Worm (Caenorhabditis elegans) whole organism, L1 larva: ENCODE results near the gene mct-6.

Source experiments
- C04F5.9 ChIP-seq: sonication (generic microtip); optimal IDR thresholded peaks from 2 replicates; lab custom pipeline; 2016; ENCODE audit warnings: missing genetic modification characterization, missing compliant biosample characterization
- C16A3.4 ChIP-seq: fragments of 150-350 bp; optimal IDR thresholded peaks from 2 replicates; lab custom pipeline; 2014; ENCODE audit warnings: missing biosample characterization, missing genetic modification characterization
- C34B4.2 ChIP-seq: sonication (generic microtip); optimal IDR thresholded peaks from 2 replicates; lab custom pipeline; 2017; ENCODE audit warnings: mild to moderate bottlenecking, missing genetic modification characterization, missing compliant biosample characterization
- F16B12.6 ChIP-seq: fragments of 150-350 bp; optimal IDR thresholded peaks from 2 replicates; lab custom pipeline; 2014; ENCODE audit warnings: missing biosample characterization, missing genetic modification characterization
- ama-1 ChIP-seq: fragments of 150-350 bp; optimal IDR thresholded peaks from 2 replicates; lab custom pipeline; 2014
- ceh-88 ChIP-seq: fragments of 200-800 bp; sonication (Bioruptor generic); IDR thresholded peaks from 2 replicates; pipeline ENCODE4 v1.3.6; 2022; ENCODE audit warnings: missing genetic modification characterization, missing compliant biosample characterization
- dpl-1 ChIP-seq, 3 experiments: fragments of 150-350 bp in 2 of 3; sonication (generic microtip) in 1 of 3; optimal IDR thresholded peaks; 2 replicates each; lab custom pipeline; 2014 to 2017; ENCODE audit warnings: missing biosample characterization in 3 of 3, missing genetic modification characterization in 3 of 3, missing genetic modification reagents in 3 of 3
- dsc-1 ChIP-seq: sonication (generic microtip); optimal IDR thresholded peaks from 2 replicates; lab custom pipeline; 2016; ENCODE audit warnings: mild to moderate bottlenecking, missing genetic modification characterization, missing compliant biosample characterization
- efl-1 ChIP-seq, 4 experiments: fragments of 150-350 bp; optimal IDR thresholded peaks in 3 of 4; peaks in 1 of 4; 1 replicate in 1 of 4; 2 replicates in 3 of 4; lab custom pipeline; 2014; ENCODE audit warnings: missing biosample characterization in 2 of 4, missing genetic modification characterization in 2 of 4, missing genetic modification reagents in 2 of 4
- egl-27 ChIP-seq, 2 experiments: fragments of 150-350 bp in 1 of 2; sonication (generic microtip); optimal IDR thresholded peaks; 3 replicates each; lab custom pipeline; 2017 to 2018; ENCODE audit warnings: missing biosample characterization in 2 of 2, missing genetic modification characterization in 2 of 2, missing genetic modification reagents in 2 of 2
- elt-3 ChIP-seq, 6 experiments: fragments of 150-350 bp in 1 of 6; sonication (generic microtip); optimal IDR thresholded peaks; 2 replicates each; lab custom pipeline; 2017 to 2018; ENCODE audit warnings: missing biosample characterization in 6 of 6, missing genetic modification characterization in 6 of 6, inconsistent platforms in 1 of 6
- ets-5 ChIP-seq: fragments of 200-800 bp; sonication (Bioruptor generic); IDR thresholded peaks from 2 replicates; pipeline ENCODE4 v1.3.6; 2022; ENCODE audit warnings: missing genetic modification characterization, missing compliant biosample characterization
- fkh-10 ChIP-seq: sonication (generic microtip); optimal IDR thresholded peaks from 2 replicates; lab custom pipeline; 2017; ENCODE audit warnings: missing biosample characterization, missing genetic modification reagents, missing genetic modification characterization
- fkh-4 ChIP-seq: sonication (generic microtip); optimal IDR thresholded peaks from 2 replicates; lab custom pipeline; 2016; ENCODE audit warnings: missing compliant biosample characterization, missing genetic modification characterization, borderline replicate concordance
- fos-1 ChIP-seq: fragments of 150-350 bp; optimal IDR thresholded peaks from 2 replicates; lab custom pipeline; 2014; ENCODE audit warnings: missing biosample characterization, missing genetic modification characterization
- hlh-4 ChIP-seq: sonication (generic microtip); optimal IDR thresholded peaks from 2 replicates; lab custom pipeline; 2016; ENCODE audit warnings: mild to moderate bottlenecking, missing genetic modification characterization, missing compliant biosample characterization
- isw-1 ChIP-seq: fragments of 200-800 bp; sonication (Bioruptor generic); IDR thresholded peaks from 2 replicates; pipeline ENCODE4 v1.3.6; 2022; ENCODE audit warnings: missing genetic modification characterization, missing compliant biosample characterization
- jun-1 ChIP-seq: fragments of 150-350 bp; optimal IDR thresholded peaks from 2 replicates; lab custom pipeline; 2014; ENCODE audit warnings: missing biosample characterization, missing genetic modification reagents, missing genetic modification characterization
- lin-13 ChIP-seq: fragments of 150-350 bp; optimal IDR thresholded peaks from 2 replicates; lab custom pipeline; 2014; ENCODE audit warnings: missing biosample characterization, missing genetic modification reagents, missing genetic modification characterization
- lin-14 ChIP-seq: fragments of 200-800 bp; sonication (Bioruptor generic); optimal IDR thresholded peaks from 2 replicates; lab custom pipeline; 2018; ENCODE audit warnings: mild to moderate bottlenecking, missing genetic modification characterization, moderate library complexity, missing compliant biosample characterization
- lin-39 ChIP-seq: fragments of 150-350 bp; optimal IDR thresholded peaks from 2 replicates; lab custom pipeline; 2014; ENCODE audit warnings: missing biosample characterization, missing genetic modification reagents, missing genetic modification characterization
- lir-3 ChIP-seq: sonication (generic microtip); optimal IDR thresholded peaks from 2 replicates; lab custom pipeline; 2016; ENCODE audit warnings: mild to moderate bottlenecking, missing genetic modification characterization, moderate library complexity, missing compliant biosample characterization; ENCODE audit not compliant: poor library complexity
- mab-9 ChIP-seq: fragments of 200-800 bp; sonication (Bioruptor generic); IDR thresholded peaks from 2 replicates; pipeline ENCODE4 v1.3.6; 2022; ENCODE audit warnings: missing genetic modification reagents, missing genetic modification characterization, missing compliant biosample characterization
- mdl-1 ChIP-seq, 2 experiments: fragments of 150-350 bp; optimal IDR thresholded peaks; 2 replicates each; lab custom pipeline; 2014 to 2017; ENCODE audit warnings: missing biosample characterization in 2 of 2, missing genetic modification characterization in 2 of 2, inconsistent platforms in 1 of 2
- nhr-237 ChIP-seq: fragments of 150-350 bp; optimal IDR thresholded peaks from 2 replicates; lab custom pipeline; 2014; ENCODE audit warnings: missing biosample characterization, missing genetic modification characterization
- nhr-28 ChIP-seq: fragments of 150-350 bp; optimal IDR thresholded peaks from 2 replicates; lab custom pipeline; 2014; ENCODE audit warnings: missing biosample characterization, missing genetic modification characterization
- nhr-47 ChIP-seq: sonication (generic microtip); optimal IDR thresholded peaks from 2 replicates; lab custom pipeline; 2016; ENCODE audit warnings: mild to moderate bottlenecking, missing genetic modification characterization, moderate library complexity, missing compliant biosample characterization
- nhr-71 ChIP-seq: sonication (generic microtip); optimal IDR thresholded peaks from 2 replicates; lab custom pipeline; 2016; ENCODE audit warnings: mild to moderate bottlenecking, missing genetic modification characterization, moderate library complexity, missing compliant biosample characterization
- nhr-77 ChIP-seq: fragments of 150-350 bp; optimal IDR thresholded peaks from 2 replicates; lab custom pipeline; 2014; ENCODE audit warnings: missing biosample characterization, missing genetic modification characterization
- pag-3 ChIP-seq: sonication (generic microtip); optimal IDR thresholded peaks from 2 replicates; lab custom pipeline; 2017; ENCODE audit warnings: missing genetic modification characterization, mild to moderate bottlenecking, missing compliant biosample characterization, antibody characterized with exemption, borderline replicate concordance; ENCODE audit not compliant: insufficient read depth
- pax-3 ChIP-seq: fragments of 200-800 bp; sonication (Bioruptor generic); optimal IDR thresholded peaks from 2 replicates; lab custom pipeline; 2018; ENCODE audit warnings: mild to moderate bottlenecking, missing genetic modification characterization, moderate library complexity, missing compliant biosample characterization
- rnt-1 ChIP-seq: sonication (generic microtip); optimal IDR thresholded peaks from 2 replicates; lab custom pipeline; 2016; ENCODE audit warnings: mild to moderate bottlenecking, missing genetic modification characterization, moderate library complexity, missing compliant biosample characterization
- sox-4 ChIP-seq: sonication (generic microtip); optimal IDR thresholded peaks from 2 replicates; lab custom pipeline; 2016; ENCODE audit warnings: missing genetic modification characterization, missing compliant biosample characterization
- sptf-1 ChIP-seq: fragments of 150-350 bp; optimal IDR thresholded peaks from 2 replicates; lab custom pipeline; 2014; ENCODE audit warnings: missing biosample characterization, missing genetic modification characterization
- sup-37 ChIP-seq: fragments of 200-800 bp; sonication (Bioruptor generic); optimal IDR thresholded peaks from 2 replicates; lab custom pipeline; 2018; ENCODE audit warnings: mild to moderate bottlenecking, missing genetic modification characterization, missing compliant biosample characterization
- swsn-7 ChIP-seq: sonication (generic microtip); optimal IDR thresholded peaks from 2 replicates; lab custom pipeline; 2016; ENCODE audit warnings: missing genetic modification characterization, missing compliant biosample characterization
- unc-62 ChIP-seq: fragments of 150-350 bp; optimal IDR thresholded peaks from 2 replicates; lab custom pipeline; 2014; ENCODE audit warnings: missing biosample characterization, missing genetic modification reagents, missing genetic modification characterization
- unc-86 ChIP-seq: sonication (generic microtip); optimal IDR thresholded peaks from 2 replicates; lab custom pipeline; 2016; ENCODE audit warnings: missing genetic modification characterization, missing compliant biosample characterization
- unc-98 ChIP-seq: fragments of 200-800 bp; sonication (Bioruptor generic); IDR thresholded peaks from 2 replicates; pipeline ENCODE4 v1.3.6; 2022; ENCODE audit warnings: missing genetic modification characterization, missing compliant biosample characterization
- vab-15 ChIP-seq: sonication (generic microtip); optimal IDR thresholded peaks from 2 replicates; lab custom pipeline; 2017; ENCODE audit warnings: missing genotype, mild to moderate bottlenecking, missing genetic modification characterization, missing compliant biosample characterization
- xbp-1 ChIP-seq: sonication (generic microtip); optimal IDR thresholded peaks from 2 replicates; lab custom pipeline; 2016; ENCODE audit warnings: missing genetic modification characterization, missing compliant biosample characterization
- zag-1 ChIP-seq: fragments of 150-350 bp; optimal IDR thresholded peaks from 2 replicates; lab custom pipeline; 2014; ENCODE audit warnings: missing biosample characterization, missing genetic modification characterization
- ztf-11 ChIP-seq, 2 experiments: sonication (generic microtip); optimal IDR thresholded peaks; 2 replicates each; lab custom pipeline; 2016 to 2017; ENCODE audit warnings: missing genetic modification characterization in 2 of 2, missing biosample characterization in 1 of 2, missing compliant biosample characterization in 1 of 2

Gene mct-6

DNA sequence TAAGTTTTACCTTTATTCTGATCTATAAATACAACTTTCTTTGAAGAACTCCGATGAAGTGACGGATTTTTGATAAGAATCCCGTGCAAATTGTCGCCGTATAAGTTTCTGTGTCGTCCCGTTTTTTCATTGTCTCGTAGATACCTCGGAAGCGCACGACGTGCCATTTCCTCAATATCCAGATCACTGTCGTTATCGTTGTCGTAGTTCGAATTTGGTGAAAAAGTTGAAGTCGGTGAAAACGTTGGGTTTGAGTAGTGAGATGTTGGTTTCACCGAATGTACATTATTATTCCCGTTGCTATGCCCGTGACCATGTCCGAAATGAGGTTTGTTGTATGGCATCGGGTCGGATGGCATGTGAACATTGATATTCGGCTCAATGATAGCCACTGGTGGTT is 39.4 kb upstream of the mct-6 start:
- TF ChIP-seq efl-1 (optimal IDR thresholded peaks at IDR 0.05; lab: Kevin White, UChicago) (no peak), efl-1 (GFP tag; optimal IDR thresholded peaks at IDR 0.05 in 1 of 2; lab: Kevin White, UChicago) (peak in 1 of 2 experiments; percentile 32), lin-39 (no peak)
- TF ChIP-seq, all 84 proteins: peak for 1

DNA sequence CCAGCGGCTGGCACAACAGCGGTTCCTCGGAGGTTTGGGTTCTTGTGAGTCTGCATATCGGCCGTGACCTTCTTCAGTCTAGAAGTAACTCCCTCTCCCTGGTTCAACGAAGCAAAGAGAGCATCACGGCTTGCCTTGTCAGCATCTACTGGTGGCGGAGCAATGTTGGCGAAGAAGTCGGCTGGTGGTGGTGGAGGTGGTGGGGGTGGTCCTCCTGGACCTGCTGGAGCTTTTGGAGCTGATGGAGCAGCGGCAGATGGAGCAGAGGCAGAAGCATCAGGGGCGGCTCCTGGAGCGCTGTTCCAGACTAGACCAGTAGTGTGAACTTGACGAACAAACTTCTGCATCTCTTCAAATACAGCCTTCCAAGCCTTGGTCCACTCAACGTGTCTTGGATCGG is 38.2 kb upstream of the mct-6 start:
- TF ChIP-seq pag-3 (no peak), fkh-10 (no peak), swsn-7 (tag; lab: Kevin White, UChicago) (no peak), nhr-47 (tag; lab: Kevin White, UChicago) (no peak), C04F5.9 (tag; lab: Kevin White, UChicago) (no peak), sup-37 (GFP tag; lab: Kevin White, UChicago) (no peak)

DNA sequence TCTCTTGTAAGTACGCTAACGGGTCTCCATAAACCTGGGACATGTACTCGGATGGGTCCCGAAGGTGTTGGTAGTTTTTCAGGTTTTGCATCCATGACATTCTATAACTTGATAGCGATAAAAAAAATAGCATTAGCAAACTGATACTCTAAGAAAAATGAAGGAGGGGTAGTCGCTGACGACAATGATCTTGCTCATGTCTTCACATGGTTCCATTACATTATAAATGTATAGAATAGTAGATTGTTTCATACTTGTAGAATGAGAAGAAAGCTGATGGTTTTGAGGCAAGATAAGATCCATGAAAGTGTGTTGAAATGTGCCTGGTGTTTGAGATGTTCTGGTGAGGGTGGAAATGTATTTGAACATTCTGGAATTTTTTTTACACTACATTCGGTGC is 36.7 kb upstream of the mct-6 start, which contains the start of gene mec-4:
TSS of gene mec-4 (minus strand) at position 101 of the 400 bp plus-strand sequence.
- TF ChIP-seq C34B4.2 (tag; lab: Kevin White, UChicago) (no peak), fkh-4 (no peak), nhr-28 (tag; lab: Kevin White, UChicago) (no peak), C16A3.4 (tag; lab: Kevin White, UChicago) (no peak), nhr-237 (tag; lab: Kevin White, UChicago) (no peak), nhr-77 (tag; lab: Kevin White, UChicago) (no peak), unc-62 (GFP tag; lab: Kevin White, UChicago) (no peak), sptf-1 (tag; lab: Kevin White, UChicago) (no peak), egl-27 (tag; optimal IDR thresholded peaks at IDR 0.05; lab: Kevin White, UChicago) (no peak), dpl-1 (GFP tag; optimal IDR thresholded peaks at IDR 0.05; lab: Kevin White, UChicago) (no peak), unc-98 (GFP tag; lab: Robert Waterston, UW) (no peak), ceh-88 (GFP tag; lab: Robert Waterston, UW) (no peak), zag-1 (no peak), mab-9 (GFP tag; lab: Robert Waterston, UW) (no peak), xbp-1 (tag; lab: Kevin White, UChicago) (no peak), fos-1 (tag; lab: Kevin White, UChicago) (no peak), ztf-11 (tag; optimal IDR thresholded peaks at IDR 0.05; lab: Kevin White, UChicago) (no peak), F16B12.6 (tag; lab: Kevin White, UChicago) (no peak), rnt-1 (tag; lab: Kevin White, UChicago) (no peak), unc-86 (no peak)

DNA sequence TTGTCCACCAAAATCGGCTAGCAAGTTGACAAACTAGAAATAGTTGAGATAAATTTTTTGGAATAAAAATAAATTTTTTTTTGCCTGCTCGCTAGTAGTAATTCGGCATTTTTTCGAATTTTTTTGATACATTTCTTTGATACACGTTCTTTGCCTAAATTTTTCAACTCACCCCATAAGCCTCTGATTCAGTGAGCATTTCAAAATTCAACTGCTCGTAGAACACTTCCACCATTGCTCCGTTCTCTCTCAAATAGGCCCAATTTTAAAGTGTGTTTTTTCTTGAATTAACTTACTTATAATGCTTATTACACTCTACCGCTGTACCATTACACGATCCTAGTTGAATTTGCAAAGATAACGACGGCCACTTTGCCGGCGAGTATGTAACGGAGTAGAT is 33.2 kb upstream of the mct-6 start:
- TF ChIP-seq ama-1 (lab: Kevin White, UChicago) (peak; percentile 31), sox-4 (tag; lab: Kevin White, UChicago) (no peak), jun-1 (tag; lab: Kevin White, UChicago) (no peak)

DNA sequence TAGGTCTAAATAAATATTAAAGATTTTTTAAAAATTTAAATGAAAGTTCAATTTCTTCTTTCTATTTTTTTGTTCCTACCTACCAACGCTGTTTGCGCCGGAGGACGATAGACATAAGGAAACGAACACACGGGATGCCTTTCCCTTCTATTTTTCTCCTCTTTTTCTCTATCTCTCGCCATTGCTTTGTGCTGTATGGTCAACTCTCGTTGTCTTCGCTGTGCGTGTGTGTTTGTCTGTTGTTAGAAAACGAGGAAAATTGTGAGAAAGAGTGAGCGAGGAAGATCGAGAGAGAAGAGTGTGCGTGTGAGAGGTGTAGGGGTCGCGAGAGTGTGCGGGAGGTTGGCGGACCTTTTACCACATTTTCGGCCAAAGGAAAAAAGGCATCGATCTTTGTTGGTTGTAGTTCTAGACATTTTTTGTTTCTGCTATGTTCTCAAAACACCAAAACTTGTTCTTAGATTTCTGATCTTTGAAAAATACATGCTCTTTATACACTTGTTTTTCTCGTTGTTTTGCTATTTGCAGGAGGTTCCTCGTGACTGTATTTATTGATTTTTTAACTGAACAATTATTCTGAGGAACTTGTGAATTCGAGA is 28.9 kb upstream of the mct-6 start:
- TF ChIP-seq jun-1 (tag; lab: Kevin White, UChicago) (no peak), dpl-1 (GFP tag; optimal IDR thresholded peaks at IDR 0.05; lab: Kevin White, UChicago) (peak in 2 of 3 experiments; percentile 17 to 21), ztf-11 (tag; optimal IDR thresholded peaks at IDR 0.05; lab: Kevin White, UChicago) (no peak), nhr-71 (tag; lab: Kevin White, UChicago) (peak; percentile 70), mdl-1 (tag; optimal IDR thresholded peaks at IDR 0.05; lab: Kevin White, UChicago) (peak in 1 of 2 experiments; percentile 52), fos-1 (tag; lab: Kevin White, UChicago) (no peak), hlh-4 (tag; lab: Kevin White, UChicago) (no peak), dsc-1 (tag; lab: Kevin White, UChicago) (peak; percentile 31), elt-3 (tag; optimal IDR thresholded peaks at IDR 0.05; lab: Kevin White, UChicago) (peak in 2 of 6 experiments; percentile 29 to 33), isw-1 (GFP tag; lab: Robert Waterston, UW) (no peak), vab-15 (tag; lab: Kevin White, UChicago) (no peak), ets-5 (GFP tag; lab: Robert Waterston, UW) (no peak), sup-37 (GFP tag; lab: Kevin White, UChicago) (no peak), swsn-7 (tag; lab: Kevin White, UChicago) (peak; percentile 63), nhr-28 (tag; lab: Kevin White, UChicago) (no peak), lin-13 (no peak), pax-3 (tag; lab: Kevin White, UChicago) (no peak), rnt-1 (tag; lab: Kevin White, UChicago) (peak; percentile 61), fkh-10 (peak; percentile 40), lin-14 (peak; percentile 93), lir-3 (tag; lab: Kevin White, UChicago) (no peak)
